Worm (Caenorhabditis elegans): Measurements from ENCODE around the gene C36A4.11.

The C36A4.11 gene

ce11 chrIII:3820134-3820533 is 20.2 kb upstream of the C36A4.11 start (continued):
- TF ChIP-seq fax-1 (tag; optimal IDR thresholded peaks at IDR 0.05) (no peak), fkh-6 (tag; optimal IDR thresholded peaks at IDR 0.05) (no peak), madf-2 (tag; optimal IDR thresholded peaks at IDR 0.05) (no peak), syd-9 (tag; optimal IDR thresholded peaks at IDR 0.05) (peak; percentile 57), ceh-19 (GFP tag; optimal IDR thresholded peaks at IDR 0.05) (peak; percentile 20), ets-4 (tag; optimal IDR thresholded peaks at IDR 0.05) (no peak), C38D4.7 (GFP tag; optimal IDR thresholded peaks at IDR 0.05) (no peak), tbx-2 (tag; optimal IDR thresholded peaks at IDR 0.05) (peak; percentile 71), hlh-8 (tag; optimal IDR thresholded peaks at IDR 0.05) (no peak), elt-2 (tag; optimal IDR thresholded peaks at IDR 0.05) (peak; percentile 21), sdc-2 (tag; optimal IDR thresholded peaks at IDR 0.05) (peak; percentile 67), ceh-2 (tag; optimal IDR thresholded peaks at IDR 0.05) (peak; percentile 39), gmeb-2 (tag; optimal IDR thresholded peaks at IDR 0.05) (no peak), ceh-9 (tag; optimal IDR thresholded peaks at IDR 0.05) (no peak), hlh-15 (tag; optimal IDR thresholded peaks at IDR 0.05) (no peak), odd-2 (tag; optimal IDR thresholded peaks at IDR 0.05) (no peak), hlh-6 (tag; optimal IDR thresholded peaks at IDR 0.05) (no peak), unc-55 (GFP tag; optimal IDR thresholded peaks at IDR 0.05) (peak; percentile 96), ceh-18 (tag; optimal IDR thresholded peaks at IDR 0.05) (peak; percentile 53), unc-42 (tag; optimal IDR thresholded peaks at IDR 0.05) (peak; percentile 40), tbx-7 (tag; optimal IDR thresholded peaks at IDR 0.05) (no peak), T23F11.4 (GFP tag; optimal IDR thresholded peaks at IDR 0.05) (no peak)

DNA sequence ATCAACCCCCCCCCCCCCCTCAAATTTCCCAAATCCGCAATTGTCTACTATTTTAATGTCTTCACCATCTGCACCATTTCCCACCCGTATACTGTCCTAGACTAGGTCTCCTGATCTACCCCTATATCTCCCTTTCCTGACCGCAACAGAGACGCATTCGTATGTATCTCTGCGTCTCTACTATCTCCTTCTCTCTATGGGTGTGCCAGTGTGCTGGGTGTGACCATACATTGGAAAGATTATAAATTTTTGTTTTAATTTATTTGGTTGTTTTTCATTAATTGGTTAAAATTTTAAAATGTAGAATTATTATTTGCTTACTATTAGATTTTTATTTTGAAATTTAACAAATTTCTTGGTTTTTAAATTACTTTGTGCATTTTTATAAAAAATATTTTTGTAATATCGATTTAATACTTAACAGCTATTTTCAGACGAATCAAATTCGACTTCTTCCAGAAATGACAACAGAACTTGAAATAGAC is 18.4 kb upstream of the C36A4.11 start, which contains the start of gene amx-1:
Gene amx-1, plus strand, starts transcription at position 435 of the 485 bp plus-strand sequence.
- TF ChIP-seq eyg-1 (tag; optimal IDR thresholded peaks at IDR 0.05) (no peak), sox-2 (GFP tag; IDR thresholded peaks at IDR 0.05) (no peak), hlh-30 (tag; optimal IDR thresholded peaks at IDR 0.05; ENCODE audit: insufficient read depth) (peak; percentile 58), pqm-1 (tag; optimal IDR thresholded peaks at IDR 0.05) (no peak), K09A11.1 (tag; optimal IDR thresholded peaks at IDR 0.05; ENCODE audit: insufficient read depth) (no peak), nhr-11 (tag; optimal IDR thresholded peaks at IDR 0.05) (no peak), ceh-31 (tag; optimal IDR thresholded peaks at IDR 0.05) (peak; percentile 4), ceh-6 (GFP tag; optimal IDR thresholded peaks at IDR 0.05) (no peak), lin-11 (tag; optimal IDR thresholded peaks at IDR 0.05) (no peak), C38D4.7 (GFP tag; optimal IDR thresholded peaks at IDR 0.05) (no peak), nhr-232 (tag; optimal IDR thresholded peaks at IDR 0.05) (no peak), ceh-34 (tag; optimal IDR thresholded peaks at IDR 0.05) (no peak)

- TF ChIP-seq unc-42 (tag; optimal IDR thresholded peaks at IDR 0.05) = no peak
- TF ChIP-seq K09A11.1 (tag; optimal IDR thresholded peaks at IDR 0.05; ENCODE audit: insufficient read depth) = no peak
- no peak for TF ChIP-seq Y22D7AL.16 (tag; optimal IDR thresholded peaks at IDR 0.05)
- no peak for TF ChIP-seq pag-3 (tag; optimal IDR thresholded peaks at IDR 0.05; ENCODE audit: borderline replicate concordance)
- no peak for TF ChIP-seq zip-5 (tag; optimal IDR thresholded peaks at IDR 0.05)
- TF ChIP-seq pat-9 (tag; optimal IDR thresholded peaks at IDR 0.05) = no peak
- no peak for TF ChIP-seq C38D4.7 (GFP tag; optimal IDR thresholded peaks at IDR 0.05)
- TF ChIP-seq ceh-19 (GFP tag; optimal IDR thresholded peaks at IDR 0.05) = no peak
Observed at ce11 chrIII:3829105-3829504, 11.3 kb upstream of the C36A4.11 start, which contains the start of gene cnnm-5. TSS of gene cnnm-5 (minus strand) at chrIII:3829205.

DNA sequence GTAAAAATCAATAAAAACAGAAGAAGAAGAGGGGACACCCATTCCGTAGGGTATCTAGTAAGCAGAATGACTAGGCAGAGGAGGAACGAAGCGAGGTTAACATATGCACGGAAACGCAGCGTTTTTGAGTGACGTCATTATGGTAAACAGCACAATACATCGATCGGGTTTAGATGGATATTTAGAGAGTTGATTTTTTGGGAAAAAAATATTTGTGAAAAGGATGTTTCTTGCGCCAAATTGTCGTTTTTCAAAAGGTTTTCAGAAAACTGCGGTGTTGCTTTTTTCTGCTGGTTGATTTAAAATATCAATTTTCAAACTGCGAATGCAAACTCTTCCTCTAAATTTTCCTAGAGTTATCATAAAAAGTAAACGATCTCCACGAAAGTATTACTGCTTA is 9.0 kb upstream of the C36A4.11 start, which contains the start of gene C36A4.10:
Gene C36A4.10, minus strand, starts transcription at position 101 of the 400 bp plus-strand sequence.
- TF ChIP-seq mec-3 (tag; optimal IDR thresholded peaks at IDR 0.05; ENCODE audit: borderline replicate concordance) (no peak), tbx-7 (tag; optimal IDR thresholded peaks at IDR 0.05) (no peak), ceh-48 (tag; optimal IDR thresholded peaks at IDR 0.05) (peak; percentile 33)

Data from whole organism, late embryonic.